Fruit fly (Drosophila melanogaster) whole organism, embryonic: Measurements from ENCODE around the gene brat.
A peak's percentile ranks its signal among the peaks of the same experiment; 100 is the strongest.

Experiments used
- Atf6 ChIP-seq: fragments of 200-800 bp; sonication (Bioruptor generic); IDR thresholded peaks from 2 replicates; pipeline ENCODE4 v1.3.6; 2022; ENCODE audit warnings: missing biosample characterization, missing genetic modification characterization
- Blimp-1 ChIP-seq: fragments of 200-800 bp; sonication (Bioruptor generic); optimal IDR thresholded peaks from 3 replicates; lab custom pipeline; 2018; ENCODE audit warnings: missing biosample characterization, missing genetic modification characterization, mild to moderate bottlenecking, moderate library complexity, missing genetic modification reagents
- C15 ChIP-seq: fragments of 200-800 bp; sonication (Bioruptor generic); IDR thresholded peaks from 3 replicates; pipeline ENCODE4 v1.3.6; 2022; ENCODE audit warnings: missing biosample characterization, missing genetic modification characterization
- CG11560 ChIP-seq: fragments of 200-800 bp; sonication (Bioruptor generic); IDR thresholded peaks from 3 replicates; pipeline ENCODE4 v1.3.6; 2022; ENCODE audit warnings: missing biosample characterization, missing genetic modification characterization
- CG11696 ChIP-seq: fragments of 200-800 bp; sonication (Bioruptor generic); IDR thresholded peaks from 2 replicates; pipeline ENCODE4 v1.3.6; 2022; ENCODE audit warnings: missing biosample characterization, missing genetic modification characterization
- CG11723 ChIP-seq: fragments of 200-800 bp; sonication (Bioruptor generic); optimal IDR thresholded peaks from 2 replicates; lab custom pipeline; 2017; ENCODE audit warnings: missing biosample characterization, mild to moderate bottlenecking, missing genetic modification characterization
- CG1233 ChIP-seq: fragments of 200-800 bp; sonication (Bioruptor generic); optimal IDR thresholded peaks from 4 replicates; lab custom pipeline; 2018; ENCODE audit warnings: missing biosample characterization, mild to moderate bottlenecking, missing genetic modification characterization
- CG14014 ChIP-seq: fragments of 200-800 bp; sonication (Bioruptor generic); IDR thresholded peaks from 2 replicates; pipeline ENCODE4 v1.3.6; 2022; ENCODE audit warnings: missing biosample characterization, missing genetic modification characterization
- CG14441 ChIP-seq: fragments of 200-800 bp; sonication (Bioruptor generic); IDR thresholded peaks from 2 replicates; pipeline ENCODE4 v1.3.6; 2022; ENCODE audit warnings: missing biosample characterization, missing genetic modification characterization
- CG14667 ChIP-seq: fragments of 200-800 bp; sonication (Bioruptor generic); IDR thresholded peaks from 2 replicates; pipeline ENCODE4 v1.3.6; 2022; ENCODE audit warnings: missing biosample characterization, missing genetic modification characterization
- CG15479 ChIP-seq: fragments of 200-800 bp; sonication (Bioruptor generic); optimal IDR thresholded peaks from 3 replicates; lab custom pipeline; 2019; ENCODE audit warnings: missing biosample characterization, mild to moderate bottlenecking, missing genetic modification characterization, moderate library complexity
- CG15514 ChIP-seq: fragments of 200-800 bp; sonication (Bioruptor generic); optimal IDR thresholded peaks from 3 replicates; lab custom pipeline; 2017; ENCODE audit warnings: missing biosample characterization, missing genetic modification characterization, mild to moderate bottlenecking, moderate library complexity, missing genetic modification reagents
- CG17568 ChIP-seq: fragments of 200-800 bp; sonication (Bioruptor generic); optimal IDR thresholded peaks from 2 replicates; lab custom pipeline; 2018; ENCODE audit warnings: missing biosample characterization, mild to moderate bottlenecking, missing genetic modification characterization, moderate library complexity
- CG17912 ChIP-seq: fragments of 200-800 bp; sonication (Bioruptor generic); optimal IDR thresholded peaks from 2 replicates; lab custom pipeline; 2018; ENCODE audit warnings: missing biosample characterization, mild to moderate bottlenecking, missing genetic modification characterization
- CG18262 ChIP-seq: fragments of 200-800 bp; optimal IDR thresholded peaks from 3 replicates; lab custom pipeline; 2019; ENCODE audit warnings: missing biosample characterization, mild to moderate bottlenecking, missing genetic modification characterization, moderate library complexity
- CG18764 ChIP-seq: fragments of 200-800 bp; sonication (Bioruptor generic); optimal IDR thresholded peaks from 3 replicates; lab custom pipeline; 2016; ENCODE audit warnings: missing biosample characterization, missing genetic modification characterization
- CG3163 ChIP-seq: fragments of 200-800 bp; sonication (Bioruptor generic); optimal IDR thresholded peaks from 3 replicates; lab custom pipeline; 2016; ENCODE audit warnings: missing biosample characterization, missing genetic modification characterization
- CG32772 ChIP-seq: fragments of 200-800 bp; sonication (Bioruptor generic); IDR thresholded peaks from 2 replicates; pipeline ENCODE4 v1.3.6; 2022; ENCODE audit warnings: missing biosample characterization, missing genetic modification characterization
- CG3995 ChIP-seq: fragments of 200-800 bp; sonication (Bioruptor generic); optimal IDR thresholded peaks from 3 replicates; lab custom pipeline; 2016; ENCODE audit warnings: missing biosample characterization, missing genetic modification characterization
- CG4282 ChIP-seq: fragments of 200-800 bp; sonication (Bioruptor generic); optimal IDR thresholded peaks from 2 replicates; lab custom pipeline; 2016; ENCODE audit warnings: missing biosample characterization, missing genetic modification characterization
- CG6654 ChIP-seq: fragments of 200-800 bp; sonication (Bioruptor generic); optimal IDR thresholded peaks from 2 replicates; lab custom pipeline; 2017; ENCODE audit warnings: missing biosample characterization, mild to moderate bottlenecking, missing genetic modification characterization
- Chrac-16 ChIP-seq: fragments of 200-800 bp; sonication (Bioruptor generic); optimal IDR thresholded peaks from 3 replicates; lab custom pipeline; 2016; ENCODE audit warnings: missing biosample characterization, missing genetic modification characterization
- CrebB ChIP-seq: fragments of 200-800 bp; sonication (Bioruptor generic); optimal IDR thresholded peaks from 3 replicates; lab custom pipeline; 2018; ENCODE audit warnings: missing biosample characterization, mild to moderate bottlenecking, missing genetic modification characterization
- Doc3 ChIP-seq: fragments of 200-800 bp; sonication (Bioruptor generic); IDR thresholded peaks from 3 replicates; pipeline ENCODE4 v1.3.6; 2022; ENCODE audit warnings: missing biosample characterization, missing genetic modification characterization; ENCODE audit not compliant: partially characterized antibody
- HmgD ChIP-seq: fragments of 200-800 bp; sonication (Bioruptor generic); optimal IDR thresholded peaks from 3 replicates; lab custom pipeline; 2016; ENCODE audit warnings: missing biosample characterization, missing genetic modification characterization
- Hmr ChIP-seq: fragments of 200-800 bp; sonication (Bioruptor generic); optimal IDR thresholded peaks from 3 replicates; lab custom pipeline; 2017; ENCODE audit warnings: mild to moderate bottlenecking, missing biosample characterization, missing genetic modification reagents, missing genetic modification characterization
- Neu2 ChIP-seq: fragments of 200-800 bp; sonication (Bioruptor generic); optimal IDR thresholded peaks from 3 replicates; lab custom pipeline; 2016; ENCODE audit warnings: missing biosample characterization, missing genetic modification characterization, borderline replicate concordance
- Pdp1 ChIP-seq, 2 experiments: fragments of 200-800 bp; sonication (Bioruptor generic); optimal IDR thresholded peaks; 3 replicates each; lab custom pipeline; 2016; ENCODE audit warnings: missing biosample characterization in 2 of 2, missing genetic modification characterization in 2 of 2, mild to moderate bottlenecking in 1 of 2, moderate library complexity in 1 of 2
- ash1 ChIP-seq: fragments of 200-800 bp; sonication (Bioruptor generic); optimal IDR thresholded peaks from 2 replicates; lab custom pipeline; 2018; ENCODE audit warnings: missing biosample characterization, mild to moderate bottlenecking, missing genetic modification characterization
- bowl ChIP-seq: fragments of 200-800 bp; sonication (Bioruptor generic); IDR thresholded peaks from 2 replicates; pipeline ENCODE4 v1.3.6; 2022; ENCODE audit warnings: missing biosample characterization, missing genetic modification characterization
- crc ChIP-seq: fragments of 200-800 bp; sonication (Bioruptor generic); optimal IDR thresholded peaks from 2 replicates; lab custom pipeline; 2016; ENCODE audit warnings: missing biosample characterization, missing genetic modification characterization
- croc ChIP-seq: fragments of 200-800 bp; sonication (Bioruptor generic); conservative IDR thresholded peaks from 3 replicates; pipeline ENCODE4 v1.3.6; 2022; ENCODE audit warnings: missing biosample characterization, missing genetic modification characterization
- danr ChIP-seq: fragments of 200-800 bp; sonication (Bioruptor generic); IDR thresholded peaks from 2 replicates; pipeline ENCODE4 v1.3.6; 2022; ENCODE audit warnings: missing biosample characterization, missing genetic modification characterization
- grn ChIP-seq: fragments of 200-800 bp; sonication (Bioruptor generic); optimal IDR thresholded peaks from 3 replicates; lab custom pipeline; 2017; ENCODE audit warnings: missing biosample characterization, missing genetic modification characterization
- gro ChIP-seq: fragments of 200-800 bp; sonication (Bioruptor generic); optimal IDR thresholded peaks from 2 replicates; lab custom pipeline; 2016; ENCODE audit warnings: missing biosample characterization, missing genetic modification characterization
- hkb ChIP-seq, 2 experiments: fragments of 200-800 bp in 1 of 2; fragments of >200 bp in 1 of 2; sonication (Bioruptor generic) in 1 of 2; IDR thresholded peaks in 1 of 2; optimal IDR thresholded peaks in 1 of 2; 2 replicates each; pipeline versions ENCODE4 v1.3.6 to Lab custom; 2017 to 2022; ENCODE audit warnings: missing biosample characterization in 1 of 2, missing genetic modification characterization in 1 of 2
- insv ChIP-seq, 2 experiments: fragments of 200-800 bp; sonication (Bioruptor generic); optimal IDR thresholded peaks; 3 replicates each; lab custom pipeline; 2016 to 2018; ENCODE audit warnings: missing biosample characterization in 2 of 2, missing genetic modification characterization in 2 of 2
- lilli ChIP-seq: fragments of 200-800 bp; sonication (Bioruptor generic); optimal IDR thresholded peaks from 3 replicates; lab custom pipeline; 2016; ENCODE audit warnings: missing biosample characterization, missing genetic modification characterization
- pho ChIP-seq: fragments of 200-800 bp; sonication (Bioruptor generic); optimal IDR thresholded peaks from 2 replicates; lab custom pipeline; 2016; ENCODE audit warnings: missing biosample characterization, missing genetic modification characterization
- prd ChIP-seq, 3 experiments: fragments of >200 bp in 2 of 3; fragments of 200-800 bp in 1 of 3; sonication (Bioruptor generic) in 1 of 3; optimal IDR thresholded peaks in 2 of 3; IDR thresholded peaks in 1 of 3; 2 replicates in 2 of 3; 3 replicates in 1 of 3; pipeline versions ENCODE4 v1.3.6 to Lab custom; 2017 to 2022; ENCODE audit warnings: missing biosample characterization in 1 of 3, missing genetic modification characterization in 1 of 3
- pum ChIP-seq: fragments of 200-800 bp; sonication (Bioruptor generic); optimal IDR thresholded peaks from 2 replicates; lab custom pipeline; 2016; ENCODE audit warnings: missing biosample characterization, missing genetic modification characterization
- pzg ChIP-seq: fragments of 200-800 bp; sonication (Bioruptor generic); optimal IDR thresholded peaks from 3 replicates; lab custom pipeline; 2018; ENCODE audit warnings: missing biosample characterization, mild to moderate bottlenecking, missing genetic modification characterization, moderate library complexity
- ranshi ChIP-seq: fragments of 200-800 bp; sonication (Bioruptor generic); IDR thresholded peaks from 2 replicates; pipeline ENCODE4 v1.3.6; 2022; ENCODE audit warnings: missing biosample characterization, missing genetic modification characterization
- ro ChIP-seq: fragments of 200-800 bp; sonication (Bioruptor generic); IDR thresholded peaks from 2 replicates; pipeline ENCODE4 v1.3.6; 2022; ENCODE audit warnings: missing biosample characterization, missing genetic modification characterization
- tap ChIP-seq: fragments of 200-800 bp; optimal IDR thresholded peaks from 3 replicates; lab custom pipeline; 2019; ENCODE audit warnings: missing biosample characterization, mild to moderate bottlenecking, missing genetic modification characterization, moderate library complexity
- tgo ChIP-seq: fragments of 200-800 bp; sonication (Bioruptor generic); IDR thresholded peaks from 3 replicates; pipeline ENCODE4 v1.3.6; 2022; ENCODE audit warnings: missing biosample characterization, missing genetic modification characterization
- unpg ChIP-seq: fragments of 200-800 bp; sonication (Bioruptor generic); optimal IDR thresholded peaks from 3 replicates; lab custom pipeline; 2018; ENCODE audit warnings: missing biosample characterization, mild to moderate bottlenecking, missing genetic modification characterization, moderate library complexity
- zf30C ChIP-seq: fragments of 200-800 bp; sonication (Bioruptor generic); optimal IDR thresholded peaks from 3 replicates; lab custom pipeline; 2018; ENCODE audit warnings: missing biosample characterization, mild to moderate bottlenecking, missing genetic modification characterization

The brat gene

DNA sequence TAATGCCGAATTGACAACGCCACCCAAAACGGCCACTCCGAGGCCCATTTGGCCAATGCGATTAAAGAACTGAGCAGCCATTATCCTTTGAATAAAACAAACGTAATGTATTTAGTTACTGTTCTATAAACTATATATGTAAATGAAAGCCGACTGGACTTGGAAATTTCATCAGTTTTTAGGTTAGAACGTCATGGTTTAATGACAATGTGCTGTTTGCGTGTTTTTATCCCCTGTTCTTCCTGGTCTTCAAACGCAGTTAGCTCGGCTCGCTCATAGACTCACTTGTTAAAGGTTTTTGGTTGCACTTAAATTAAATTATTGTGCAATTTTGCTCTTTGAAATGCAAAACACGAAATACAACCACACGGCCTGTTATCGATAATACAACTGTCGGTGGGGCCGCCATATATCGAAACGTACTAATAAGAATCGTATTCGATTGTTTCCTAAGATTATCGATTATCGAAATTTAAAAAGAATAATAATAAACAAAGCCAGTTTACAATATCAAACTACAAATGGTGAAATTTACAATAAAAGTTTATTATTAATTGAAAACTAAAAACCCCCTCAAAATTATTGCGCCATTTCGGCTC lies 10.0 kb upstream of the brat start, which contains the start of gene Phb1 (continued):
- TF ChIP-seq CG3995 (GFP tag; lab: Kevin White, UChicago) (no peak), lilli (no peak), ash1 (GFP tag; lab: Kevin White, UChicago) (no peak), CG14014 (GFP tag; lab: Robert Waterston, UW) (no peak), CG17568 (no peak), Atf6 (GFP tag; lab: Robert Waterston, UW) (0 out of 2 replicates have a peak, but pooled peaks have one; percentile 6), Pdp1 (GFP tag; optimal IDR thresholded peaks at IDR 0.05; lab: Kevin White, UChicago) (peak in 1 of 2 experiments; percentile 87), Chrac-16 (GFP tag; lab: Kevin White, UChicago) (no peak), CG11560 (tag; lab: Robert Waterston, UW) (peak; percentile 97)

DNA sequence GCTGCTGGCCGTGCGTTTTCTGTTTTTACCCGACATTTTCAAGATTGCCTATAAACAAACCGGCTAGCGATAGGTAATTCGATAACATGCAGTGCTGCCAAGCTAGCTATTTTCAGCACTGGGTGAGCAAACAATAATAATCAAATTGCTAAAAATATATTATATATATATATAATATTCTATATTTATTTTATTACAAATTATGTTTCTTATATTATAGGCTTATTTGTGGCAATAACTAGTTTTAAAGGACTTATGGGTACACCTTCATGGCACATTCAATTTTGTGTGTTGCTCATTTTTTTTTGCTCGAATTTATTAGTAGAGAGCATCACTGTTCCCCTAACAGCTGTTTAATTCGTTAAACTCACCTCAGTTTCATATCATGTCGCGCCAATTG lies 6.7 kb upstream of the brat start:
- TF ChIP-seq CG15479: no peak
- TF ChIP-seq CG18764: no peak
- peak; percentile 52; the same call in 2 of the 3 replicates for TF ChIP-seq croc (GFP tag; lab: Robert Waterston, UW)
- TF ChIP-seq pho (GFP tag; lab: Kevin White, UChicago): no peak
- TF ChIP-seq CG17912: peak; percentile 8
- TF ChIP-seq pzg: peak; percentile 18
- TF ChIP-seq CG11723: peak; percentile 30
- peak; percentile 43; the same call in 1 of the 2 replicates for TF ChIP-seq CG14441
- no peak for TF ChIP-seq CG6654 (GFP tag; lab: Kevin White, UChicago)
- no peak for TF ChIP-seq Hmr (GFP tag; lab: Kevin White, UChicago)
- TF ChIP-seq ash1 (GFP tag; lab: Kevin White, UChicago): no peak
- TF ChIP-seq CG32772 (GFP tag; lab: Robert Waterston, UW): 0 out of 2 replicates have a peak, but pooled peaks have one; percentile 11
- peak; percentile 43 for TF ChIP-seq CG1233
- no peak for TF ChIP-seq hkb (optimal IDR thresholded peaks at IDR 0.05; lab: Kevin White, UChicago)
- TF ChIP-seq hkb (GFP tag; IDR thresholded peaks at IDR 0.05; lab: Robert Waterston, UW): no peak
- no peak for TF ChIP-seq CrebB (tag; lab: Kevin White, UChicago)
- no peak for TF ChIP-seq CG11696
- peak; percentile 60 for TF ChIP-seq CG18262 (tag; lab: Kevin White, UChicago)
- no peak for TF ChIP-seq HmgD
- TF ChIP-seq tap: no peak
- no peak for TF ChIP-seq Neu2 (GFP tag; lab: Kevin White, UChicago)
- TF ChIP-seq bowl (GFP tag; lab: Robert Waterston, UW): no peak
- TF ChIP-seq insv (GFP tag; optimal IDR thresholded peaks at IDR 0.05; lab: Kevin White, UChicago): peak in 1 of 2 experiments; percentile 69
- TF ChIP-seq ro (GFP tag; lab: Robert Waterston, UW): no peak
- peak; percentile 68 for TF ChIP-seq unpg
- TF ChIP-seq pum (GFP tag; lab: Kevin White, UChicago): no peak
- no peak for TF ChIP-seq crc
- no peak for TF ChIP-seq C15 (GFP tag; lab: Robert Waterston, UW)
- peak; percentile 53 for TF ChIP-seq CG15514 (GFP tag; lab: Kevin White, UChicago)
- no peak for TF ChIP-seq CG14667 (GFP tag; lab: Robert Waterston, UW)
- TF ChIP-seq zf30C (GFP tag; lab: Kevin White, UChicago): peak; percentile 49
- TF ChIP-seq tgo (GFP tag; lab: Robert Waterston, UW): peak; percentile 56; the same call in 1 of the 3 replicates
- TF ChIP-seq grn (GFP tag; lab: Kevin White, UChicago): no peak
- no peak for TF ChIP-seq prd (optimal IDR thresholded peaks at IDR 0.05; lab: Kevin White, UChicago)
- TF ChIP-seq prd (GFP tag; IDR thresholded peaks at IDR 0.05; lab: Robert Waterston, UW): peak; percentile 58; the same call in 2 of the 3 replicates
- TF ChIP-seq danr (GFP tag; lab: Robert Waterston, UW): 0 out of 2 replicates have a peak, but pooled peaks have one; percentile 18
- TF ChIP-seq CG3163 (GFP tag; lab: Kevin White, UChicago): no peak
- TF ChIP-seq ranshi (GFP tag; lab: Robert Waterston, UW): no peak
- no peak for TF ChIP-seq Blimp-1 (GFP tag; lab: Kevin White, UChicago)
- TF ChIP-seq gro: no peak
- no peak for TF ChIP-seq CG4282 (GFP tag; lab: Kevin White, UChicago)
- TF ChIP-seq Doc3 (GFP tag; lab: Robert Waterston, UW): no peak
